Worm (Caenorhabditis elegans) whole organism, L3 larva: ENCODE measurements around the gene ncr-2.

Source experiments
- R02D3.7 ChIP-seq: fragments of 150-350 bp; optimal IDR thresholded peaks from 2 replicates; lab custom pipeline; 2014; ENCODE audit warnings: missing biosample characterization, missing genetic modification characterization
- ZK546.5 ChIP-seq: sonication (generic microtip); optimal IDR thresholded peaks from 2 replicates; lab custom pipeline; 2017; ENCODE audit warnings: missing biosample characterization, missing genetic modification characterization
- aly-2 ChIP-seq: fragments of 150-350 bp; optimal IDR thresholded peaks from 2 replicates; lab custom pipeline; 2014; ENCODE audit warnings: missing biosample characterization, missing genetic modification characterization
- ama-1 ChIP-seq: fragments of 150-350 bp; optimal IDR thresholded peaks from 2 replicates; lab custom pipeline; 2018
- egl-5 ChIP-seq: fragments of 150-350 bp; optimal IDR thresholded peaks from 2 replicates; lab custom pipeline; 2017; ENCODE audit warnings: missing biosample characterization, missing genetic modification reagents, missing genetic modification characterization, inconsistent platforms
- elt-2 ChIP-seq: sonication (generic microtip); optimal IDR thresholded peaks from 2 replicates; lab custom pipeline; 2016; ENCODE audit warnings: missing genetic modification reagents, mild to moderate bottlenecking, missing genetic modification characterization, missing compliant biosample characterization
- elt-3 ChIP-seq, 3 experiments: fragments of 150-350 bp in 1 of 3; sonication (generic microtip) in 2 of 3; optimal IDR thresholded peaks; 2 replicates in 2 of 3; 4 replicates in 1 of 3; lab custom pipeline; 2014 to 2017; ENCODE audit warnings: missing biosample characterization in 3 of 3, missing genetic modification characterization in 3 of 3
- fkh-2 ChIP-seq: fragments of 150-350 bp; optimal IDR thresholded peaks from 2 replicates; lab custom pipeline; 2014; ENCODE audit warnings: missing biosample characterization, missing genetic modification reagents, missing genetic modification characterization
- fos-1 ChIP-seq: fragments of 150-350 bp; optimal IDR thresholded peaks from 2 replicates; lab custom pipeline; 2014; ENCODE audit warnings: missing biosample characterization, missing genetic modification characterization
- hmg-11 ChIP-seq: sonication (generic microtip); optimal IDR thresholded peaks from 2 replicates; lab custom pipeline; 2016; ENCODE audit warnings: missing genetic modification characterization, missing compliant biosample characterization
- jun-1 ChIP-seq: fragments of 150-350 bp; optimal IDR thresholded peaks from 2 replicates; lab custom pipeline; 2014; ENCODE audit warnings: missing biosample characterization, missing genetic modification reagents, missing genetic modification characterization
- lin-15B ChIP-seq: fragments of 150-350 bp; optimal IDR thresholded peaks from 2 replicates; lab custom pipeline; 2014; ENCODE audit warnings: missing biosample characterization, missing genetic modification characterization
- lin-39 ChIP-seq: fragments of 150-350 bp; optimal IDR thresholded peaks from 2 replicates; lab custom pipeline; 2018; ENCODE audit warnings: missing biosample characterization, missing genetic modification reagents, missing genetic modification characterization
- lsy-12 ChIP-seq: sonication (generic microtip); optimal IDR thresholded peaks from 2 replicates; lab custom pipeline; 2016; ENCODE audit warnings: mild to moderate bottlenecking, missing genetic modification characterization, missing compliant biosample characterization
- mml-1 ChIP-seq: fragments of 150-350 bp; sonication (generic microtip); optimal IDR thresholded peaks from 3 replicates; lab custom pipeline; 2014; ENCODE audit warnings: missing biosample characterization, missing genetic modification characterization
- nfya-1 ChIP-seq: sonication (generic microtip); optimal IDR thresholded peaks from 2 replicates; lab custom pipeline; 2017; ENCODE audit warnings: missing genetic modification characterization, mild to moderate bottlenecking, missing compliant biosample characterization, antibody characterized with exemption, moderate library complexity; ENCODE audit not compliant: insufficient read depth
- nhr-11 ChIP-seq: fragments of 150-350 bp; optimal IDR thresholded peaks from 2 replicates; lab custom pipeline; 2014; ENCODE audit warnings: missing biosample characterization, missing genetic modification characterization
- nhr-12 ChIP-seq: fragments of 150-350 bp; optimal IDR thresholded peaks from 2 replicates; lab custom pipeline; 2014; ENCODE audit warnings: missing biosample characterization, missing genetic modification characterization
- nhr-23 ChIP-seq: fragments of 150-350 bp; optimal IDR thresholded peaks from 2 replicates; lab custom pipeline; 2014; ENCODE audit warnings: missing biosample characterization, missing genetic modification reagents, missing genetic modification characterization
- nhr-237 ChIP-seq: fragments of 150-350 bp; optimal IDR thresholded peaks from 2 replicates; lab custom pipeline; 2014; ENCODE audit warnings: missing biosample characterization, missing genetic modification characterization
- nhr-25 ChIP-seq: sonication (generic microtip); optimal IDR thresholded peaks from 2 replicates; lab custom pipeline; 2017; ENCODE audit warnings: missing biosample characterization, missing genetic modification characterization
- nhr-43 ChIP-seq: sonication (generic microtip); optimal IDR thresholded peaks from 2 replicates; lab custom pipeline; 2016; ENCODE audit warnings: mild to moderate bottlenecking, missing genetic modification characterization, missing compliant biosample characterization; ENCODE audit not compliant: poor library complexity, severe bottlenecking
- nhr-67 ChIP-seq: fragments of 150-350 bp; optimal IDR thresholded peaks from 2 replicates; lab custom pipeline; 2014; ENCODE audit warnings: missing biosample characterization, missing genetic modification characterization
- pha-4 ChIP-seq: fragments of 150-350 bp; optimal IDR thresholded peaks from 2 replicates; lab custom pipeline; 2014; ENCODE audit warnings: missing biosample characterization, missing genetic modification reagents, missing genetic modification characterization
- pqm-1 ChIP-seq: fragments of 150-350 bp; optimal IDR thresholded peaks from 2 replicates; lab custom pipeline; 2017; ENCODE audit warnings: missing biosample characterization, missing genetic modification characterization, inconsistent platforms
- skn-1 ChIP-seq: fragments of 150-350 bp; optimal IDR thresholded peaks from 2 replicates; lab custom pipeline; 2014; ENCODE audit warnings: missing biosample characterization, missing genetic modification characterization
- snpc-4 ChIP-seq: fragments of 150-350 bp; optimal IDR thresholded peaks from 2 replicates; lab custom pipeline; 2014; ENCODE audit warnings: missing biosample characterization, missing genetic modification characterization
- tbx-2 ChIP-seq: sonication (generic microtip); optimal IDR thresholded peaks from 2 replicates; lab custom pipeline; 2016; ENCODE audit warnings: mild to moderate bottlenecking, missing genetic modification characterization, missing compliant biosample characterization
- unc-62 ChIP-seq: fragments of 150-350 bp; sonication (generic microtip); optimal IDR thresholded peaks from 4 replicates; lab custom pipeline; 2014; ENCODE audit warnings: missing biosample characterization, missing genetic modification reagents, missing genetic modification characterization
- zag-1 ChIP-seq: fragments of 150-350 bp; optimal IDR thresholded peaks from 2 replicates; lab custom pipeline; 2014; ENCODE audit warnings: missing biosample characterization, missing genetic modification characterization
- ztf-11 ChIP-seq: fragments of 150-350 bp; optimal IDR thresholded peaks from 2 replicates; lab custom pipeline; 2014; ENCODE audit warnings: missing biosample characterization, missing genetic modification characterization
- ztf-4 ChIP-seq: fragments of 150-350 bp; optimal IDR thresholded peaks from 2 replicates; lab custom pipeline; 2014; ENCODE audit warnings: missing biosample characterization, missing genetic modification characterization

ncr-2 gene

DNA sequence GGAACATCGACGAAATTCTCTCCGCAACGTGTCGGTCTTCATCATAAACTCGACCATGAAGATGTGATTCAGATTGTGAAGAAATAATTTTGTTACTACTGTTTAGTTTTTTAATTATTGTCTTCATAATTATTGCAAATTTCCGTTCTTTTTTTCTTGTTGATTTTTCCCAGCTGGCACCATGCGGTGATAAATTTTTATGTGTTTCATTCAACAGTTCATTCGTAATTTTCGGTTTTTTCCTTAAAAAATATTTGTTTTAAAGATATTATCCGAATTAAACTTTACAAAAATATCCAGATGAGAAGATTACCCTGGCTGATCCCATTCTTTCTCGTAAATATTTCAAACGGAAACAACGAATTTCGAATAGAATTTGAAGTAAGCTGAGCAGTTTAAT lies 11.1 kb upstream of the ncr-2 start, which contains the start of gene C02F5.13:
Gene C02F5.13 (plus strand): TSS at position 301 of the 400 bp plus-strand sequence.
- TF ChIP-seq unc-62 (GFP tag; lab: Kevin White, UChicago) (no peak), skn-1 (tag; lab: Kevin White, UChicago) (no peak), aly-2 (tag; lab: Kevin White, UChicago) (no peak), nhr-43 (tag; lab: Kevin White, UChicago) (no peak)
- TF ChIP-seq, all 47 proteins: peak for 0

DNA sequence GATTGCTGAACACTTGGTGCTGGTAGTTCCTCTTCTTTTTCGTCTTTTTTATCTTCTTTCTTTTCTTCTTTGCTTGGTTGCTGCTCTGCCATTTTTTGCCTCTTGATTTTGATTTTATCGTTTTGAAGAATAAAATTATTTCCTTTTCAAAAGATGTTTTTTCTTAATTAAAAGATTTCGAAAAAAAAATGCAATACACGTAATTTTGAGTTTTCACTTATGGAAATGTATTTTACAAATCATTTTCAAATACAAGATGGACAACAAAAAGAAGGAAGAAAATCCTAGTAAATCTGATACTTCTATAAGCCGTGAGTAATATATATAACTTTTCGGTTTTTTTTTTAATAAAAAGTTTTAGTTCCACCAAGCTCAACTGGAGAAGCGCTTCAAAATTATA lies 8.8 kb upstream of the ncr-2 start, which contains the start of the genes C02F5.10 and C02F5.2:
Gene C02F5.10 (minus strand): TSS at position 101 of the 400 bp plus-strand sequence.
Gene C02F5.2 (plus strand): TSS at position 239 of the 400 bp plus-strand sequence.
- TF ChIP-seq fos-1 (tag; lab: Kevin White, UChicago) = no peak
- TF ChIP-seq ama-1 (lab: Kevin White, UChicago) = no peak
- no peak for TF ChIP-seq nhr-237 (tag; lab: Kevin White, UChicago)
- no peak for TF ChIP-seq jun-1 (tag; lab: Kevin White, UChicago)
- TF ChIP-seq R02D3.7 (tag; lab: Kevin White, UChicago) = no peak
- TF ChIP-seq fkh-2 (tag; lab: Kevin White, UChicago) = no peak
- no peak for TF ChIP-seq snpc-4 (tag; lab: Kevin White, UChicago)
- TF ChIP-seq elt-3 (tag; optimal IDR thresholded peaks at IDR 0.05; lab: Kevin White, UChicago) = no peak
- no peak for TF ChIP-seq mml-1 (tag; lab: Kevin White, UChicago)
- no peak for TF ChIP-seq tbx-2 (tag; lab: Kevin White, UChicago)

DNA sequence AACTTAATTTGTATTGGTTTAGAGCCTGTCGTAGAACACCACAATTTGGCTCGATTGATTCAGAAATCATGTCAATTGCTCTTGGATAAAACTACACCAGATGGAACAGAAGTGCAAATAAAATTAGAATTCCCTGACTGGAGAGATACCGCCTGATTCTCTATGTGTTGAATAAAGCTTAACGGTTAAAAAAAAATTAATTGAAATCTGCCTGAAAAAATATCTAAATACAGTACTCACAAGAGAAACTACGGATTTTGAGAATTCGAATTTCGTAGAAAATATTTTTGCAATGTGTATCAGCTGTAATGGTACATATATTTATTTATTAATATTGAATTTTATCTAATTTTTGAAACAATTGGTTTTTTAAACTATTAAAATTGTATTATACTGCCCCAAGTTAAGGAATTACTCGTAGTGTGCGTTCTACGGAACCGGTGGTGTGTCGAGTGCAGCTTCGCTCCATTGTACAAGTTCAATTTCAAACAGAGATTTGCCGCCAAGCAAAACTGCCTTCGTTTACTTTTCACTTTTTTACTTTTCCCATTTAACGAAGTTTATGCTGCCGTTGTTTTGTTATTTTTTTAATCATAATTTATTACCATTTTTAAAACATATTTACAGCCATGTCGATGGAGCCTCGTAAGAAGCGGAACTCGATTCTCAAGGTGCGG lies 8.0 kb upstream of the ncr-2 start, which contains the start of gene knl-1:
Gene knl-1 (plus strand): TSS at position 626 of the 677 bp plus-strand sequence.
- no peak for TF ChIP-seq fos-1 (tag; lab: Kevin White, UChicago)
- peak; percentile 44 for TF ChIP-seq lin-39
- no peak for TF ChIP-seq nhr-43 (tag; lab: Kevin White, UChicago)
- no peak for TF ChIP-seq zag-1 (tag; lab: Kevin White, UChicago)
- no peak for TF ChIP-seq nhr-67
- no peak for TF ChIP-seq nhr-11
- peak; percentile 5 for TF ChIP-seq pqm-1 (tag; lab: Kevin White, UChicago)
- peak; percentile 69 for TF ChIP-seq lin-15B
- peak; percentile 9 for TF ChIP-seq R02D3.7 (tag; lab: Kevin White, UChicago)
- no peak for TF ChIP-seq hmg-11
- peak; percentile 6 for TF ChIP-seq jun-1 (tag; lab: Kevin White, UChicago)
- no peak for TF ChIP-seq nhr-12 (tag; lab: Kevin White, UChicago)
- peak; percentile 28 for TF ChIP-seq elt-2 (tag; lab: Kevin White, UChicago)
- peak; percentile 52 for TF ChIP-seq nfya-1 (tag; lab: Kevin White, UChicago)
- TF ChIP-seq pha-4 = peak; percentile 94
- peak; percentile 51 for TF ChIP-seq nhr-23 (tag; lab: Kevin White, UChicago)
- peak; percentile 28 for TF ChIP-seq nhr-25 (tag; lab: Kevin White, UChicago)
- no peak for TF ChIP-seq lsy-12 (tag; lab: Kevin White, UChicago)
- TF ChIP-seq ZK546.5 (tag; lab: Kevin White, UChicago) = no peak

DNA sequence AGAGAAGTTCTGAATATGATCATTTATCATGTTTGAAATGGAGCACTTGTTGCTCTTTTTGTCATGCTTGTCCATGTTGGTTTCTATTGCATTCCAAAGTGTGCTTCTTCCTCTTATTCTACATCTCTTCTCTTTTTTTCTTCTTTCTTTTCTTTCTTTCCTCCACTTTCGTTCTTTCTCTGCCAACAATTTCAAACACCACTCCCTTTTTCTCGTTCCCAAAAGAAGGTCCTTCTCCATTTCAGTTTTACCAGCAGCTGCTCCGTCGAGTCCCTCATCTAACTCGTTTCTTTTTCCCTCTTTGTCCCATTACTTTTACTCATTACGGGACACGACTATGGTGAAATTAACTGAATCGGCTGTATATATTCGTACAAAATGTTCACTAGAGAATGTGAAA lies 3.2 kb upstream of the ncr-2 start, which contains the start of gene F09G8.5:
Gene F09G8.5 (plus strand): TSS at position 38 of the 400 bp plus-strand sequence.
- TF ChIP-seq nhr-25 (tag; lab: Kevin White, UChicago) = no peak
- TF ChIP-seq ztf-11 (tag; lab: Kevin White, UChicago) = no peak
- TF ChIP-seq snpc-4 (tag; lab: Kevin White, UChicago) = no peak
- TF ChIP-seq nhr-23 (tag; lab: Kevin White, UChicago) = no peak
- no peak for TF ChIP-seq fkh-2 (tag; lab: Kevin White, UChicago)
- TF ChIP-seq jun-1 (tag; lab: Kevin White, UChicago) = no peak
- TF ChIP-seq lin-39 = peak; percentile 53
- TF ChIP-seq lsy-12 (tag; lab: Kevin White, UChicago) = no peak
- no peak for TF ChIP-seq nhr-11

DNA sequence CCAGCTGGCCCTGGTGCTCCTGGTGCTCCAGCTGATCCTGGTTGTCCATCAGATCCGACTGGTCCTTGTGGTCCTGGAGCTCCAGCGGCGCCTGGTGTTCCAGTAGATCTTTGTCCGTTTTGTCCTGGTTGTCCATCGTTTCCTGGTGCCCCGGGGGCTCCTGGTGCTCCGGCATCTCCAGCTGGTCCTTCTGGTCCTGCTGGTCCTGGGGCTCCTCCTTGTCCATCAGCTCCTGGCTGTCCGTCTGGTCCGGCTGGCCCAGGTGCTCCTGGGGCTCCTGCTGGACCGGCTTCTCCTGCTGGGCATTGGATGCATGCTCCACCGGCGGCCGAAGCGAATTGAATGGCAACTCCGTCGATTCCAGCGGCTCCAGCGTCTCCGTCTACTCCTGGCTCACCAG lies 4.5 kb downstream of the ncr-2 start:
- TF ChIP-seq ztf-4 (tag; lab: Kevin White, UChicago) (no peak), egl-5 (no peak), nhr-11 (no peak)
